Fruit fly (Drosophila melanogaster): Measurements from ENCODE around the gene Pfdn1.
A peak's percentile ranks its signal among the peaks of the same experiment; 100 is the strongest.

Gene Pfdn1

DNA sequence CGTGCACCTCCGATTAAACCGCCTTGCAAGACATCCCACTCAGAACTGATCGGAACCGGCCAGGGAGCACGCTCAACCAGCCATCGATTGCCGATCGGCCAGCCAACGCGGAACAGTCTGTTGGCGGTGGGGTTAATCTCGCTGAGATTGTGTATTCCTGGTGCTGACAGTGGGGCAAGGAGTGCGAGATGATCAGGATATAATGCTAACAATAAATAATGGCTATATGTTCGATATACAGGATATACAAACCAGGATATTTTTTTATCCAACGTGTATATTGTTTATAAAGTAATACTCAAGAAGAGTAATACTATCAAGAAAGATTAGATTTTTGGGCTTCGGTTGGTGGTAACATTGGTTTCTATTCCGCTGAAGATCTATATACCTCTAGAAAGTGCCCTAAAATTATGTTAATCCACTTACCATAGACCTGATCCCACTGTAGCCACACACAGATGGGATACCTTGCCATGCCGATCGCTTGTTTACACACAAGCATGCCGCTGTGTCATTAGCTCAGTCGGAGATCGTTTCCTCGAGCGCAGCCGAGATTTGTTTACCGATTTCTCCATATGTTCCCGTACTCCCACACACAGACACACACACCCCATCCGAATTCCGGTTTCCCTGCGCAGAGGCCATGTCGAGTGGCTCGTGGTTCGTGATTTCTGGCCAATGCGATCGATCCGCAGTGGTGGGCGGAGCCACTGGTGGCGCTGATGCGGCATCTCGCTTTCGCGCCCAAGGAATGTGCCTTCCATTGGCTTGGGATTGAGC is 49.3 kb upstream of the Pfdn1 start, which contains the start of gene H2.0 (continued):
- TF ChIP-seq CG15696 (tag; optimal IDR thresholded peaks at IDR 0.05) (peak; percentile 69), grn (GFP tag; optimal IDR thresholded peaks at IDR 0.05) (peak; percentile 24), gem (tag; optimal IDR thresholded peaks at IDR 0.05) (peak; percentile 68), sisA (GFP tag; IDR thresholded peaks at IDR 0.05) (no peak), CoRest (tag; optimal IDR thresholded peaks at IDR 0.05) (peak; percentile 38), kni (GFP tag; optimal IDR thresholded peaks at IDR 0.05) (peak; percentile 74), dpn (GFP tag; optimal IDR thresholded peaks at IDR 0.05) (peak in 1 of 2 experiments; percentile 23), CG13287 (GFP tag; IDR thresholded peaks at IDR 0.05; ENCODE audit: partially characterized antibody) (0 out of 2 replicates have a peak, but pooled peaks have one; percentile 8), Aef1 (GFP tag; IDR thresholded peaks at IDR 0.05) (no peak), CG11398 (GFP tag; optimal IDR thresholded peaks at IDR 0.05) (no peak), CG3726 (GFP tag; IDR thresholded peaks at IDR 0.05) (no peak), lbe (GFP tag; optimal IDR thresholded peaks at IDR 0.05) (no peak), CG8924 (tag; optimal IDR thresholded peaks at IDR 0.05) (peak; percentile 40), pnt (GFP tag; optimal IDR thresholded peaks at IDR 0.05) (peak; percentile 6), Hr51 (GFP tag; optimal IDR thresholded peaks at IDR 0.05) (no peak), Drgx (GFP tag; IDR thresholded peaks at IDR 0.05) (peak; percentile 7; the same call in 1 of the 2 replicates), ci (GFP tag; IDR thresholded peaks at IDR 0.05) (peak; percentile 40; the same call in 1 of the 3 replicates), Awh (GFP tag; IDR thresholded peaks at IDR 0.05) (peak; percentile 53), Hmr (GFP tag; optimal IDR thresholded peaks at IDR 0.05) (peak; percentile 1), Bgb (GFP tag; IDR thresholded peaks at IDR 0.05; ENCODE audit: partially characterized antibody) (0 out of 2 replicates have a peak, but pooled peaks have one; percentile 10), CG7556 (GFP tag; optimal IDR thresholded peaks at IDR 0.05) (peak; percentile 34), CG6254 (GFP tag; optimal IDR thresholded peaks at IDR 0.05) (no peak), fd102C (GFP tag; optimal IDR thresholded peaks at IDR 0.05) (peak; percentile 3), CG6654 (GFP tag; optimal IDR thresholded peaks at IDR 0.05) (no peak), emc (GFP tag; optimal IDR thresholded peaks at IDR 0.05) (no peak), Oli (tag; optimal IDR thresholded peaks at IDR 0.05) (peak; percentile 46), slbo (GFP tag; IDR thresholded peaks at IDR 0.05) (no peak), CG32767 (GFP tag; IDR thresholded peaks at IDR 0.05) (no peak), Bdp1 (GFP tag; optimal IDR thresholded peaks at IDR 0.05) (no peak), danr (GFP tag; IDR thresholded peaks at IDR 0.05) (0 out of 2 replicates have a peak, but pooled peaks have one; percentile 11), org-1 (GFP tag; optimal IDR thresholded peaks at IDR 0.05) (peak; percentile 39), lmd (GFP tag; IDR thresholded peaks at IDR 0.05) (peak; percentile 53), ro (GFP tag; IDR thresholded peaks at IDR 0.05) (no peak), Vsx1 (GFP tag; optimal IDR thresholded peaks at IDR 0.05) (peak; percentile 50), dmrt99B (tag; optimal IDR thresholded peaks at IDR 0.05) (no peak), zfh1 (GFP tag; IDR thresholded peaks at IDR 0.05) (0 out of 3 replicates have a peak, but pooled peaks have one; percentile 23), ara (GFP tag; IDR thresholded peaks at IDR 0.05) (0 out of 2 replicates have a peak, but pooled peaks have one; percentile 26), nmo (GFP tag; optimal IDR thresholded peaks at IDR 0.05) (peak; percentile 59), caup (GFP tag; optimal IDR thresholded peaks at IDR 0.05; ENCODE audit: severe bottlenecking) (no peak), oc (tag; optimal IDR thresholded peaks at IDR 0.05) (peak; percentile 6), CG4707 (GFP tag; optimal IDR thresholded peaks at IDR 0.05) (peak; percentile 1), sc (optimal IDR thresholded peaks at IDR 0.05) (no peak), sc (GFP tag; optimal IDR thresholded peaks at IDR 0.05) (peak; percentile 37), Ptx1 (GFP tag; IDR thresholded peaks at IDR 0.05) (0 out of 2 replicates have a peak, but pooled peaks have one; percentile 15), CG10209 (GFP tag; optimal IDR thresholded peaks at IDR 0.05) (peak; percentile 38), jumu (GFP tag; optimal IDR thresholded peaks at IDR 0.05) (no peak), CG13775 (GFP tag; optimal IDR thresholded peaks at IDR 0.05) (peak; percentile 25), CG4424 (GFP tag; optimal IDR thresholded peaks at IDR 0.05) (peak; percentile 46)

Data from whole organism, embryonic.